Fruit fly (Drosophila melanogaster) whole organism, embryonic: ENCODE results near the gene HIPP1.

ENCODE experiments used
- Antp ChIP-seq: fragments of 200-800 bp; sonication (Bioruptor generic); optimal IDR thresholded peaks from 3 replicates; lab custom pipeline; 2016; ENCODE audit warnings: missing biosample characterization, missing genetic modification characterization
- CG10147 ChIP-seq: fragments of 200-800 bp; sonication (Bioruptor generic); optimal IDR thresholded peaks from 2 replicates; lab custom pipeline; 2019; ENCODE audit warnings: missing biosample characterization, mild to moderate bottlenecking, missing genetic modification characterization, moderate library complexity
- CG1024 ChIP-seq: fragments of 200-800 bp; sonication (Bioruptor generic); IDR thresholded peaks from 2 replicates; pipeline ENCODE4 v1.3.6; 2022; ENCODE audit warnings: missing biosample characterization, missing genetic modification characterization
- CG10431 ChIP-seq: fragments of 200-800 bp; sonication (Bioruptor generic); optimal IDR thresholded peaks from 3 replicates; lab custom pipeline; 2018; ENCODE audit warnings: missing biosample characterization, mild to moderate bottlenecking, missing genetic modification characterization
- CG11695 ChIP-seq: fragments of 200-800 bp; sonication (Bioruptor generic); IDR thresholded peaks from 3 replicates; pipeline ENCODE4 v1.3.6; 2022; ENCODE audit warnings: missing biosample characterization, missing genetic modification characterization
- CG12391 ChIP-seq: fragments of 200-800 bp; sonication (Bioruptor generic); optimal IDR thresholded peaks from 3 replicates; lab custom pipeline; 2018; ENCODE audit warnings: missing biosample characterization, mild to moderate bottlenecking, missing genetic modification characterization, moderate library complexity
- CG13296 ChIP-seq: fragments of 200-800 bp; sonication (Bioruptor generic); optimal IDR thresholded peaks from 3 replicates; lab custom pipeline; 2018; ENCODE audit warnings: missing biosample characterization, mild to moderate bottlenecking, missing genetic modification characterization
- CG16863 ChIP-seq: fragments of 200-800 bp; sonication (Bioruptor generic); optimal IDR thresholded peaks from 3 replicates; lab custom pipeline; 2016; ENCODE audit warnings: missing biosample characterization, missing genetic modification characterization
- CG17568 ChIP-seq: fragments of 200-800 bp; sonication (Bioruptor generic); optimal IDR thresholded peaks from 2 replicates; lab custom pipeline; 2018; ENCODE audit warnings: missing biosample characterization, mild to moderate bottlenecking, missing genetic modification characterization, moderate library complexity
- CG18262 ChIP-seq: fragments of 200-800 bp; optimal IDR thresholded peaks from 3 replicates; lab custom pipeline; 2019; ENCODE audit warnings: missing biosample characterization, mild to moderate bottlenecking, missing genetic modification characterization, moderate library complexity
- CG1832 ChIP-seq: fragments of 200-800 bp; sonication (Bioruptor generic); optimal IDR thresholded peaks from 2 replicates; lab custom pipeline; 2017; ENCODE audit warnings: missing biosample characterization, mild to moderate bottlenecking, missing genetic modification characterization, inconsistent platforms
- CG2129 ChIP-seq: fragments of 200-800 bp; sonication (Bioruptor generic); IDR thresholded peaks from 2 replicates; pipeline ENCODE4 v1.3.6; 2022; ENCODE audit warnings: missing biosample characterization, missing genetic modification characterization; ENCODE audit not compliant: partially characterized antibody
- CG31365 ChIP-seq: fragments of 200-800 bp; sonication (Bioruptor generic); optimal IDR thresholded peaks from 2 replicates; lab custom pipeline; 2018; ENCODE audit warnings: missing biosample characterization, mild to moderate bottlenecking, missing genetic modification characterization
- CG31441 ChIP-seq: fragments of 200-800 bp; sonication (Bioruptor generic); IDR thresholded peaks from 2 replicates; pipeline ENCODE4 v1.3.6; 2022; ENCODE audit warnings: missing biosample characterization, missing genetic modification characterization
- CG3163 ChIP-seq: fragments of 200-800 bp; sonication (Bioruptor generic); optimal IDR thresholded peaks from 3 replicates; lab custom pipeline; 2016; ENCODE audit warnings: missing biosample characterization, missing genetic modification characterization
- CG34376 ChIP-seq: fragments of 200-800 bp; sonication (Bioruptor generic); optimal IDR thresholded peaks from 2 replicates; lab custom pipeline; 2018; ENCODE audit warnings: missing biosample characterization, mild to moderate bottlenecking, missing genetic modification characterization
- CG3726 ChIP-seq: fragments of 200-800 bp; sonication (Bioruptor generic); IDR thresholded peaks from 3 replicates; pipeline ENCODE4, ENCODE4 v1.3.6; 2022; ENCODE audit warnings: missing biosample characterization, missing genetic modification characterization
- CG7372 ChIP-seq: fragments of 200-800 bp; sonication (Bioruptor generic); IDR thresholded peaks from 2 replicates; pipeline ENCODE4 v1.3.6; 2022; ENCODE audit warnings: missing biosample characterization, missing genetic modification characterization
- CG8478 ChIP-seq: fragments of >200 bp; optimal IDR thresholded peaks from 2 replicates; lab custom pipeline; 2018
- CTCF ChIP-seq: fragments of 200-800 bp; sonication (Bioruptor generic); optimal IDR thresholded peaks from 2 replicates; lab custom pipeline; 2017; ENCODE audit warnings: missing biosample characterization, mild to moderate bottlenecking, missing genetic modification characterization, moderate library complexity
- Chrac-16 ChIP-seq: fragments of 200-800 bp; sonication (Bioruptor generic); optimal IDR thresholded peaks from 3 replicates; lab custom pipeline; 2016; ENCODE audit warnings: missing biosample characterization, missing genetic modification characterization
- Dbx ChIP-seq: fragments of 200-800 bp; sonication (Bioruptor generic); IDR thresholded peaks from 3 replicates; pipeline ENCODE4 v1.3.6; 2022; ENCODE audit warnings: missing biosample characterization, missing genetic modification characterization
- Dip3 ChIP-seq: fragments of 200-800 bp; sonication (Bioruptor generic); optimal IDR thresholded peaks from 3 replicates; lab custom pipeline; 2016; ENCODE audit warnings: missing biosample characterization, missing genetic modification characterization
- Dp ChIP-seq: fragments of 200-800 bp; sonication (Bioruptor generic); optimal IDR thresholded peaks from 2 replicates; lab custom pipeline; 2018; ENCODE audit warnings: missing biosample characterization, mild to moderate bottlenecking, missing genetic modification characterization, moderate library complexity
- GATAe ChIP-seq: fragments of 200-800 bp; sonication (Bioruptor generic); conservative IDR thresholded peaks from 2 replicates; pipeline ENCODE4 v1.3.6; 2022; ENCODE audit warnings: missing biosample characterization, missing genetic modification characterization
- H15 ChIP-seq: fragments of 200-800 bp; sonication (Bioruptor generic); IDR thresholded peaks from 3 replicates; pipeline ENCODE4 v1.3.6; 2022; ENCODE audit warnings: missing biosample characterization, missing genetic modification characterization
- HmgZ ChIP-seq: fragments of 200-800 bp; sonication (Bioruptor generic); optimal IDR thresholded peaks from 2 replicates; lab custom pipeline; 2018; ENCODE audit warnings: missing biosample characterization, mild to moderate bottlenecking, missing genetic modification characterization
- Hr51 ChIP-seq, 2 experiments: fragments of 200-800 bp; sonication (Bioruptor generic); optimal IDR thresholded peaks; 2 replicates in 1 of 2; 3 replicates in 1 of 2; lab custom pipeline; 2016 to 2018; ENCODE audit warnings: missing biosample characterization in 2 of 2, missing genetic modification characterization in 2 of 2, mild to moderate bottlenecking in 1 of 2, moderate library complexity in 1 of 2
- Tbp ChIP-seq: fragments of >200 bp; optimal IDR thresholded peaks from 2 replicates; lab custom pipeline; 2018; ENCODE audit warnings: missing biosample characterization, missing genetic modification characterization
- Trl ChIP-seq, 3 experiments: fragments of >200 bp in 2 of 3; fragments of 200-800 bp in 1 of 3; sonication (Bioruptor generic) in 1 of 3; optimal IDR thresholded peaks; 2 replicates in 1 of 3; 3 replicates in 2 of 3; lab custom pipeline; 2016 to 2017; ENCODE audit warnings: missing biosample characterization in 1 of 3, missing genetic modification characterization in 1 of 3
- bigmax ChIP-seq: fragments of 200-800 bp; sonication (Bioruptor generic); optimal IDR thresholded peaks from 2 replicates; lab custom pipeline; 2018; ENCODE audit warnings: missing biosample characterization, mild to moderate bottlenecking, missing genetic modification characterization
- crol ChIP-seq: fragments of 200-800 bp; sonication (Bioruptor generic); IDR thresholded peaks from 2 replicates; pipeline ENCODE4 v1.3.6; 2022; ENCODE audit warnings: missing biosample characterization, missing genetic modification characterization
- eyg ChIP-seq: fragments of 200-800 bp; sonication (Bioruptor generic); optimal IDR thresholded peaks from 3 replicates; lab custom pipeline; 2016; ENCODE audit warnings: missing biosample characterization, missing genetic modification characterization
- gem ChIP-seq: fragments of 200-800 bp; sonication (Bioruptor generic); optimal IDR thresholded peaks from 2 replicates; lab custom pipeline; 2019; ENCODE audit warnings: missing biosample characterization, mild to moderate bottlenecking, missing genetic modification characterization, moderate library complexity
- hbn ChIP-seq: fragments of 200-800 bp; sonication (Bioruptor generic); IDR thresholded peaks from 2 replicates; pipeline ENCODE4 v1.3.6; 2022; ENCODE audit warnings: missing biosample characterization, missing genetic modification characterization; ENCODE audit not compliant: partially characterized antibody
- jigr1 ChIP-seq: fragments of 200-800 bp; sonication (Bioruptor generic); IDR thresholded peaks from 3 replicates; pipeline ENCODE4 v1.3.6; 2022; ENCODE audit warnings: missing biosample characterization, missing genetic modification characterization
- jing ChIP-seq: fragments of 200-800 bp; sonication (Bioruptor generic); optimal IDR thresholded peaks from 2 replicates; lab custom pipeline; 2018; ENCODE audit warnings: missing biosample characterization, mild to moderate bottlenecking, missing genetic modification characterization
- nau ChIP-seq: fragments of 200-800 bp; sonication (Bioruptor generic); optimal IDR thresholded peaks from 3 replicates; lab custom pipeline; 2017; ENCODE audit warnings: missing biosample characterization, mild to moderate bottlenecking, missing genetic modification characterization, missing genetic modification reagents
- org-1 ChIP-seq: fragments of 200-800 bp; sonication (Bioruptor generic); optimal IDR thresholded peaks from 2 replicates; lab custom pipeline; 2017; ENCODE audit warnings: missing biosample characterization, missing genetic modification characterization
- otp ChIP-seq: fragments of 200-800 bp; sonication (Bioruptor generic); IDR thresholded peaks from 3 replicates; pipeline ENCODE4, ENCODE4 v1.3.6; 2022; ENCODE audit warnings: missing biosample characterization, missing genetic modification characterization
- pho ChIP-seq: fragments of 200-800 bp; sonication (Bioruptor generic); optimal IDR thresholded peaks from 2 replicates; lab custom pipeline; 2016; ENCODE audit warnings: missing biosample characterization, missing genetic modification characterization
- ranshi ChIP-seq: fragments of 200-800 bp; sonication (Bioruptor generic); IDR thresholded peaks from 2 replicates; pipeline ENCODE4 v1.3.6; 2022; ENCODE audit warnings: missing biosample characterization, missing genetic modification characterization
- sisA ChIP-seq: fragments of 200-800 bp; sonication (Bioruptor generic); IDR thresholded peaks from 2 replicates; pipeline ENCODE4 v1.3.6; 2022; ENCODE audit warnings: missing biosample characterization, missing genetic modification characterization
- slbo ChIP-seq: fragments of 200-800 bp; sonication (Bioruptor generic); IDR thresholded peaks from 2 replicates; pipeline ENCODE4 v1.3.6; 2022; ENCODE audit warnings: missing biosample characterization, missing genetic modification characterization
- so ChIP-seq: fragments of 200-800 bp; sonication (Bioruptor generic); IDR thresholded peaks from 3 replicates; pipeline ENCODE4 v1.3.6; 2022; ENCODE audit warnings: missing biosample characterization, missing genetic modification characterization
- ssp ChIP-seq: fragments of 200-800 bp; sonication (Bioruptor generic); IDR thresholded peaks from 2 replicates; pipeline ENCODE4 v1.3.6; 2022; ENCODE audit warnings: missing biosample characterization, missing genetic modification characterization
- tap ChIP-seq: fragments of 200-800 bp; optimal IDR thresholded peaks from 3 replicates; lab custom pipeline; 2019; ENCODE audit warnings: missing biosample characterization, mild to moderate bottlenecking, missing genetic modification characterization, moderate library complexity
- tup ChIP-seq: fragments of 200-800 bp; sonication (Bioruptor generic); optimal IDR thresholded peaks from 2 replicates; lab custom pipeline; 2016; ENCODE audit warnings: missing biosample characterization, mild to moderate bottlenecking, missing genetic modification characterization, moderate library complexity
- twi ChIP-seq: fragments of 200-800 bp; optimal IDR thresholded peaks from 2 replicates; lab custom pipeline; 2019; ENCODE audit warnings: missing biosample characterization, mild to moderate bottlenecking, missing genetic modification characterization, moderate library complexity
- zf30C ChIP-seq: fragments of 200-800 bp; sonication (Bioruptor generic); optimal IDR thresholded peaks from 3 replicates; lab custom pipeline; 2018; ENCODE audit warnings: missing biosample characterization, mild to moderate bottlenecking, missing genetic modification characterization

The HIPP1 gene

dm6 chr3L:20784812-20785671 is 24.4 kb upstream of the HIPP1 start (continued):
- TF ChIP-seq H15 (GFP tag; lab: Robert Waterston, UW) (no peak), CG1024 (GFP tag; lab: Robert Waterston, UW) (no peak), Chrac-16 (peak; percentile 4), CG13296 (GFP tag; lab: Kevin White, UChicago) (peak; percentile 27), jing (GFP tag; lab: Kevin White, UChicago) (no peak), CG8478 (lab: Kevin White, UChicago) (no peak), eyg (GFP tag; lab: Kevin White, UChicago) (no peak), bigmax (GFP tag; lab: Kevin White, UChicago) (peak; percentile 37), hbn (GFP tag; lab: Robert Waterston, UW) (no peak; the same call in 1 of the 2 replicates), HmgZ (peak; percentile 48), Dbx (GFP tag; lab: Robert Waterston, UW) (peak; percentile 69; the same call in 2 of the 3 replicates), so (peak; percentile 57; the same call in 1 of the 3 replicates), twi (tag; lab: Kevin White, UChicago) (no peak), CTCF (GFP tag; lab: Kevin White, UChicago) (peak; percentile 15), CG3726 (GFP tag; lab: Robert Waterston, UW) (no peak), Trl (optimal IDR thresholded peaks at IDR 0.05; lab: Kevin White, UChicago) (peak; percentile 91 to 98), Trl (GFP tag; optimal IDR thresholded peaks at IDR 0.05; lab: Kevin White, UChicago) (peak; percentile 77), org-1 (GFP tag; lab: Kevin White, UChicago) (no peak), jigr1 (GFP tag; lab: Robert Waterston, UW) (no peak), CG16863 (GFP tag; lab: Kevin White, UChicago) (no peak), CG34376 (GFP tag; lab: Kevin White, UChicago) (peak; percentile 39), CG12391 (tag; lab: Kevin White, UChicago) (peak; percentile 57), CG31441 (GFP tag; lab: Robert Waterston, UW) (peak; percentile 33; the same call in 1 of the 2 replicates), tup (GFP tag; lab: Kevin White, UChicago) (no peak), sisA (no peak), CG2129 (GFP tag; lab: Robert Waterston, UW) (no peak), Dp (no peak), CG18262 (tag; lab: Kevin White, UChicago) (peak; percentile 67), ranshi (GFP tag; lab: Robert Waterston, UW) (peak; percentile 37; the same call in 1 of the 2 replicates), Hr51 (GFP tag; optimal IDR thresholded peaks at IDR 0.05; lab: Kevin White, UChicago) (peak; percentile 50 to 58), CG10431 (GFP tag; lab: Kevin White, UChicago) (no peak), ssp (GFP tag; lab: Robert Waterston, UW) (no peak), crol (GFP tag; lab: Robert Waterston, UW) (no peak), Tbp (GFP tag; lab: Kevin White, UChicago) (peak; percentile 83), GATAe (GFP tag; lab: Robert Waterston, UW) (no peak), tap (tag; lab: Kevin White, UChicago) (no peak), otp (peak; percentile 53; the same call in 1 of the 3 replicates), CG10147 (GFP tag; lab: Kevin White, UChicago) (peak; percentile 48), CG31365 (tag; lab: Kevin White, UChicago) (no peak), slbo (GFP tag; lab: Robert Waterston, UW) (0 out of 2 replicates have a peak, but pooled peaks have one; percentile 15), CG1832 (GFP tag; lab: Kevin White, UChicago) (no peak), CG3163 (GFP tag; lab: Kevin White, UChicago) (no peak), Dip3 (GFP tag; lab: Kevin White, UChicago) (peak; percentile 48), CG7372 (GFP tag; lab: Robert Waterston, UW) (no peak), Antp (peak; percentile 9), pho (GFP tag; lab: Kevin White, UChicago) (peak; percentile 44), nau (GFP tag; lab: Kevin White, UChicago) (no peak), zf30C (GFP tag; lab: Kevin White, UChicago) (no peak), CG17568 (GFP tag; lab: Kevin White, UChicago) (no peak), CG11695 (GFP tag; lab: Robert Waterston, UW) (peak; percentile 41; the same call in 1 of the 3 replicates), gem (tag; lab: Kevin White, UChicago) (peak; percentile 58)
